Fruit fly (Drosophila melanogaster) whole organism, embryonic: Measurements from ENCODE around the gene Ilp6.

Experiments
- ATbp ChIP-seq: fragments of 200-800 bp; sonication (Bioruptor generic); optimal IDR thresholded peaks from 2 replicates; lab custom pipeline; 2017; ENCODE audit warnings: missing biosample characterization, mild to moderate bottlenecking, missing genetic modification characterization, missing genetic modification reagents
- Antp ChIP-seq: fragments of 200-800 bp; sonication (Bioruptor generic); optimal IDR thresholded peaks from 3 replicates; lab custom pipeline; 2016; ENCODE audit warnings: missing biosample characterization, missing genetic modification characterization
- CG1024 ChIP-seq: fragments of 200-800 bp; sonication (Bioruptor generic); IDR thresholded peaks from 2 replicates; pipeline ENCODE4 v1.3.6; 2022; ENCODE audit warnings: missing biosample characterization, missing genetic modification characterization
- CG10274 ChIP-seq: fragments of 200-800 bp; sonication (Bioruptor generic); optimal IDR thresholded peaks from 3 replicates; lab custom pipeline; 2017; ENCODE audit warnings: missing biosample characterization, mild to moderate bottlenecking, missing genetic modification characterization
- CG10959 ChIP-seq: fragments of 200-800 bp; sonication (Bioruptor generic); IDR thresholded peaks from 2 replicates; pipeline ENCODE4 v1.3.6; 2022; ENCODE audit warnings: missing biosample characterization, missing genetic modification characterization
- CG11504 ChIP-seq: fragments of 200-800 bp; sonication (Bioruptor generic); optimal IDR thresholded peaks from 3 replicates; lab custom pipeline; 2019; ENCODE audit warnings: missing biosample characterization, mild to moderate bottlenecking, missing genetic modification characterization, moderate library complexity
- CG12769 ChIP-seq: fragments of 200-800 bp; sonication (Bioruptor generic); optimal IDR thresholded peaks from 2 replicates; lab custom pipeline; 2019; ENCODE audit warnings: missing biosample characterization, mild to moderate bottlenecking, missing genetic modification characterization, moderate library complexity
- CG13424 ChIP-seq: fragments of 200-800 bp; sonication (Bioruptor generic); optimal IDR thresholded peaks from 2 replicates; lab custom pipeline; 2019; ENCODE audit warnings: missing biosample characterization, mild to moderate bottlenecking, missing genetic modification characterization, moderate library complexity
- CG16815 ChIP-seq: fragments of 200-800 bp; sonication (Bioruptor generic); optimal IDR thresholded peaks from 3 replicates; lab custom pipeline; 2017; ENCODE audit warnings: missing biosample characterization, mild to moderate bottlenecking, missing genetic modification characterization
- CG17186 ChIP-seq: fragments of 200-800 bp; sonication (Bioruptor generic); optimal IDR thresholded peaks from 3 replicates; lab custom pipeline; 2017; ENCODE audit warnings: missing biosample characterization, missing genetic modification reagents, missing genetic modification characterization
- CG2116 ChIP-seq: fragments of 200-800 bp; sonication (Bioruptor generic); optimal IDR thresholded peaks from 3 replicates; lab custom pipeline; 2018; ENCODE audit warnings: missing biosample characterization, mild to moderate bottlenecking, missing genetic modification characterization
- CG2712 ChIP-seq: fragments of 200-800 bp; optimal IDR thresholded peaks from 3 replicates; lab custom pipeline; 2019; ENCODE audit warnings: missing biosample characterization, mild to moderate bottlenecking, missing genetic modification characterization, moderate library complexity
- CG30403 ChIP-seq: fragments of 200-800 bp; sonication (Bioruptor generic); optimal IDR thresholded peaks from 3 replicates; lab custom pipeline; 2016; ENCODE audit warnings: missing biosample characterization, missing genetic modification characterization
- CG3281 ChIP-seq: fragments of 200-800 bp; sonication (Bioruptor generic); optimal IDR thresholded peaks from 3 replicates; lab custom pipeline; 2017; ENCODE audit warnings: missing biosample characterization, mild to moderate bottlenecking, missing genetic modification characterization
- CG3838 ChIP-seq: fragments of 200-800 bp; sonication (Bioruptor generic); optimal IDR thresholded peaks from 3 replicates; lab custom pipeline; 2016; ENCODE audit warnings: missing biosample characterization, missing genetic modification characterization
- CG4282 ChIP-seq: fragments of 200-800 bp; sonication (Bioruptor generic); optimal IDR thresholded peaks from 2 replicates; lab custom pipeline; 2016; ENCODE audit warnings: missing biosample characterization, missing genetic modification characterization
- CG6765 ChIP-seq: fragments of 200-800 bp; sonication (Bioruptor generic); optimal IDR thresholded peaks from 3 replicates; lab custom pipeline; 2017; ENCODE audit warnings: missing biosample characterization, mild to moderate bottlenecking, missing genetic modification characterization
- CG7271 ChIP-seq: fragments of 200-800 bp; sonication (Bioruptor generic); optimal IDR thresholded peaks from 2 replicates; lab custom pipeline; 2018; ENCODE audit warnings: missing biosample characterization, mild to moderate bottlenecking, missing genetic modification characterization, moderate library complexity
- CG7963 ChIP-seq: fragments of 200-800 bp; sonication (Bioruptor generic); IDR thresholded peaks from 3 replicates; pipeline ENCODE4 v1.3.6; 2022; ENCODE audit warnings: missing biosample characterization, missing genetic modification characterization; ENCODE audit not compliant: partially characterized antibody
- CG8359 ChIP-seq: fragments of 200-800 bp; sonication (Bioruptor generic); optimal IDR thresholded peaks from 2 replicates; lab custom pipeline; 2017; ENCODE audit warnings: missing biosample characterization, mild to moderate bottlenecking, missing genetic modification characterization, borderline replicate concordance
- Gug ChIP-seq: fragments of 200-800 bp; sonication (Bioruptor generic); IDR thresholded peaks from 4 replicates; pipeline ENCODE4 v1.3.6; 2022; ENCODE audit warnings: missing biosample characterization, missing genetic modification characterization
- Hr51 ChIP-seq, 2 experiments: fragments of 200-800 bp; sonication (Bioruptor generic); optimal IDR thresholded peaks; 2 replicates in 1 of 2; 3 replicates in 1 of 2; lab custom pipeline; 2016 to 2018; ENCODE audit warnings: missing biosample characterization in 2 of 2, missing genetic modification characterization in 2 of 2, mild to moderate bottlenecking in 1 of 2, moderate library complexity in 1 of 2
- Hsf ChIP-seq: fragments of 200-800 bp; sonication (Bioruptor generic); optimal IDR thresholded peaks from 3 replicates; lab custom pipeline; 2016; ENCODE audit warnings: missing biosample characterization, missing genetic modification characterization
- Kr ChIP-seq: fragments of 200-800 bp; sonication (Bioruptor generic); optimal IDR thresholded peaks from 2 replicates; lab custom pipeline; 2017; ENCODE audit warnings: missing biosample characterization, mild to moderate bottlenecking, missing genetic modification characterization
- MBD-R2 ChIP-seq: fragments of 200-800 bp; sonication (Bioruptor generic); IDR thresholded peaks from 2 replicates; pipeline ENCODE4 v1.3.6; 2022; ENCODE audit warnings: missing biosample characterization, missing genetic modification characterization
- Oli ChIP-seq: fragments of 200-800 bp; sonication (Bioruptor generic); optimal IDR thresholded peaks from 2 replicates; lab custom pipeline; 2018; ENCODE audit warnings: missing biosample characterization, mild to moderate bottlenecking, missing genetic modification characterization, moderate library complexity
- Rfx ChIP-seq: fragments of 200-800 bp; sonication (Bioruptor generic); IDR thresholded peaks from 2 replicates; pipeline ENCODE4 v1.3.6; 2022; ENCODE audit warnings: missing biosample characterization, missing genetic modification characterization
- Sry-β ChIP-seq: fragments of 200-800 bp; sonication (Bioruptor generic); optimal IDR thresholded peaks from 2 replicates; lab custom pipeline; 2018; ENCODE audit warnings: missing biosample characterization, mild to moderate bottlenecking, missing genetic modification characterization, moderate library complexity
- Stat92E ChIP-seq, 3 experiments: fragments of >200 bp in 2 of 3; fragments of 200-800 bp in 1 of 3; sonication (Bioruptor generic) in 1 of 3; optimal IDR thresholded peaks; 2 replicates each; lab custom pipeline; 2017 to 2019; ENCODE audit warnings: missing biosample characterization in 3 of 3, missing genetic modification characterization in 3 of 3, mild to moderate bottlenecking in 1 of 3, moderate library complexity in 1 of 3
- TFAM ChIP-seq: fragments of 200-800 bp; sonication (Bioruptor generic); optimal IDR thresholded peaks from 2 replicates; lab custom pipeline; 2017; ENCODE audit warnings: missing biosample characterization, missing genetic modification characterization, inconsistent platforms
- Usf ChIP-seq: fragments of 200-800 bp; sonication (Bioruptor generic); optimal IDR thresholded peaks from 2 replicates; lab custom pipeline; 2017; ENCODE audit warnings: missing genotype, missing biosample characterization, missing genetic modification characterization
- YL-1 ChIP-seq: fragments of 200-800 bp; sonication (Bioruptor generic); optimal IDR thresholded peaks from 3 replicates; lab custom pipeline; 2017; ENCODE audit warnings: missing biosample characterization, mild to moderate bottlenecking, missing genetic modification characterization
- hkb ChIP-seq, 2 experiments: fragments of 200-800 bp in 1 of 2; fragments of >200 bp in 1 of 2; sonication (Bioruptor generic) in 1 of 2; IDR thresholded peaks in 1 of 2; optimal IDR thresholded peaks in 1 of 2; 2 replicates each; pipeline versions ENCODE4 v1.3.6 to Lab custom; 2017 to 2022; ENCODE audit warnings: missing biosample characterization in 1 of 2, missing genetic modification characterization in 1 of 2
- ind ChIP-seq: fragments of 200-800 bp; sonication (Bioruptor generic); optimal IDR thresholded peaks from 3 replicates; lab custom pipeline; 2016; ENCODE audit warnings: missing biosample characterization, missing genetic modification characterization
- luna ChIP-seq: fragments of 200-800 bp; sonication (Bioruptor generic); optimal IDR thresholded peaks from 2 replicates; lab custom pipeline; 2016; ENCODE audit warnings: missing biosample characterization, missing genetic modification characterization
- pan ChIP-seq, 4 experiments: fragments of >200 bp in 3 of 4; fragments of 200-800 bp in 1 of 4; sonication (Bioruptor generic) in 1 of 4; optimal IDR thresholded peaks in 3 of 4; IDR thresholded peaks in 1 of 4; 2 replicates each; pipeline versions ENCODE4 v1.3.6 to Lab custom; 2017 to 2022; ENCODE audit warnings: missing biosample characterization in 2 of 4, missing genetic modification characterization in 2 of 4, mixed read lengths in 1 of 4
- prd ChIP-seq, 3 experiments: fragments of >200 bp in 2 of 3; fragments of 200-800 bp in 1 of 3; sonication (Bioruptor generic) in 1 of 3; optimal IDR thresholded peaks in 2 of 3; IDR thresholded peaks in 1 of 3; 2 replicates in 2 of 3; 3 replicates in 1 of 3; pipeline versions ENCODE4 v1.3.6 to Lab custom; 2017 to 2022; ENCODE audit warnings: missing biosample characterization in 1 of 3, missing genetic modification characterization in 1 of 3
- psq ChIP-seq: fragments of 200-800 bp; sonication (Bioruptor generic); optimal IDR thresholded peaks from 2 replicates; lab custom pipeline; 2017; ENCODE audit warnings: missing biosample characterization, missing genetic modification characterization
- salm ChIP-seq: fragments of 200-800 bp; sonication (Bioruptor generic); optimal IDR thresholded peaks from 2 replicates; lab custom pipeline; 2018; ENCODE audit warnings: missing biosample characterization, mild to moderate bottlenecking, missing genetic modification characterization
- sd ChIP-seq: fragments of 200-800 bp; sonication (Bioruptor generic); optimal IDR thresholded peaks from 3 replicates; lab custom pipeline; 2018; ENCODE audit warnings: missing biosample characterization, mild to moderate bottlenecking, missing genetic modification characterization, moderate library complexity
- sima ChIP-seq: fragments of 200-800 bp; sonication (Bioruptor generic); optimal IDR thresholded peaks from 2 replicates; lab custom pipeline; 2016; ENCODE audit warnings: missing biosample characterization, missing genetic modification characterization
- tna ChIP-seq: fragments of 200-800 bp; sonication (Bioruptor generic); IDR thresholded peaks from 2 replicates; pipeline ENCODE4 v1.3.6; 2022; ENCODE audit warnings: missing biosample characterization, missing genetic modification characterization; ENCODE audit not compliant: partially characterized antibody
- twi ChIP-seq: fragments of 200-800 bp; optimal IDR thresholded peaks from 2 replicates; lab custom pipeline; 2019; ENCODE audit warnings: missing biosample characterization, mild to moderate bottlenecking, missing genetic modification characterization, moderate library complexity
- tx ChIP-seq: fragments of 200-800 bp; sonication (Bioruptor generic); optimal IDR thresholded peaks from 2 replicates; lab custom pipeline; 2016; ENCODE audit warnings: missing biosample characterization, missing genetic modification characterization
- wor ChIP-seq: fragments of 200-800 bp; sonication (Bioruptor generic); IDR thresholded peaks from 2 replicates; pipeline ENCODE4 v1.3.6; 2022; ENCODE audit warnings: missing biosample characterization, missing genetic modification characterization
- zfh1 ChIP-seq: fragments of 200-800 bp; sonication (Bioruptor generic); IDR thresholded peaks from 3 replicates; pipeline ENCODE4 v1.3.6; 2022; ENCODE audit warnings: missing biosample characterization, missing genetic modification characterization

The Ilp6 gene

dm6 chrX:2296230-2297044 is 38.0 kb downstream of the Ilp6 start (continued):
- no peak for TF ChIP-seq tna (GFP tag; lab: Robert Waterston, UW)
- TF ChIP-seq CG16815 (GFP tag; lab: Kevin White, UChicago): peak; percentile 96
- peak; percentile 77 for TF ChIP-seq YL-1
- TF ChIP-seq Antp (GFP tag; lab: Kevin White, UChicago): peak; percentile 96
- TF ChIP-seq CG8359 (GFP tag; lab: Kevin White, UChicago): peak; percentile 88
- peak; percentile 77; the same call in 1 of the 2 replicates for TF ChIP-seq Rfx
- TF ChIP-seq Hr51 (GFP tag; optimal IDR thresholded peaks at IDR 0.05; lab: Kevin White, UChicago): peak; percentile 88 to 95
- TF ChIP-seq CG7271 (tag; lab: Kevin White, UChicago): no peak
- TF ChIP-seq pan (optimal IDR thresholded peaks at IDR 0.05; lab: Kevin White, UChicago): no peak
- peak in 1 of 2 experiments; percentile 64 for TF ChIP-seq pan (GFP tag; optimal IDR thresholded peaks at IDR 0.05 in 1 of 2, IDR thresholded peaks at IDR 0.05 in 1 of 2)
- peak; percentile 94 for TF ChIP-seq Hsf
- no peak for TF ChIP-seq CG7963 (GFP tag; lab: Robert Waterston, UW)
- TF ChIP-seq CG4282 (GFP tag; lab: Kevin White, UChicago): peak; percentile 83
- TF ChIP-seq ATbp: peak; percentile 90
- TF ChIP-seq CG12769 (tag; lab: Kevin White, UChicago): peak; percentile 87
- TF ChIP-seq zfh1: peak; percentile 74; the same call in 2 of the 3 replicates
- peak; percentile 84 for TF ChIP-seq CG17186 (GFP tag; lab: Kevin White, UChicago)
- peak in 1 of 3 experiments; percentile 82 for TF ChIP-seq Stat92E (GFP tag; optimal IDR thresholded peaks at IDR 0.05; lab: Kevin White, UChicago)
- TF ChIP-seq CG13424 (tag; lab: Kevin White, UChicago): peak; percentile 94
- TF ChIP-seq CG2712: peak; percentile 94
- peak; percentile 94 for TF ChIP-seq Usf
- TF ChIP-seq luna (GFP tag; lab: Kevin White, UChicago): peak; percentile 84
- TF ChIP-seq sima: peak; percentile 78
- peak; percentile 68 for TF ChIP-seq CG2116 (GFP tag; lab: Kevin White, UChicago)
- TF ChIP-seq CG30403 (GFP tag; lab: Kevin White, UChicago): peak; percentile 95
- TF ChIP-seq twi: peak; percentile 88
- peak; percentile 97 for TF ChIP-seq Oli (tag; lab: Kevin White, UChicago)
- TF ChIP-seq sd (tag; lab: Kevin White, UChicago): peak; percentile 81
- peak; percentile 95 for TF ChIP-seq CG11504 (tag; lab: Kevin White, UChicago)
- TF ChIP-seq CG1024 (GFP tag; lab: Robert Waterston, UW): no peak
- TF ChIP-seq hkb (optimal IDR thresholded peaks at IDR 0.05; lab: Kevin White, UChicago): no peak
- TF ChIP-seq hkb (GFP tag; IDR thresholded peaks at IDR 0.05; lab: Robert Waterston, UW): peak; percentile 87
- TF ChIP-seq ind (GFP tag; lab: Kevin White, UChicago): peak; percentile 93
- peak; percentile 88 for TF ChIP-seq CG10274 (GFP tag; lab: Kevin White, UChicago)
- TF ChIP-seq Sry-β (GFP tag; lab: Kevin White, UChicago): peak; percentile 63
- no peak for TF ChIP-seq Kr
- TF ChIP-seq CG3281 (GFP tag; lab: Kevin White, UChicago): peak; percentile 93
- TF ChIP-seq salm (tag; lab: Kevin White, UChicago): peak; percentile 83
- TF ChIP-seq Gug (GFP tag; lab: Robert Waterston, UW): peak; percentile 76
- TF ChIP-seq prd (optimal IDR thresholded peaks at IDR 0.05; lab: Kevin White, UChicago): no peak
- peak; percentile 86 for TF ChIP-seq prd (GFP tag; IDR thresholded peaks at IDR 0.05; lab: Robert Waterston, UW)
- peak; percentile 81 for TF ChIP-seq TFAM (GFP tag; lab: Kevin White, UChicago)
- TF ChIP-seq CG3838 (GFP tag; lab: Kevin White, UChicago): peak; percentile 80
- TF ChIP-seq wor (GFP tag; lab: Robert Waterston, UW): peak; percentile 82
- TF ChIP-seq psq: peak; percentile 51
- TF ChIP-seq MBD-R2 (GFP tag; lab: Robert Waterston, UW): 0 out of 2 replicates have a peak, but pooled peaks have one; percentile 43
- TF ChIP-seq CG6765 (GFP tag; lab: Kevin White, UChicago): peak; percentile 82
- peak; percentile 62 for TF ChIP-seq CG10959 (GFP tag; lab: Robert Waterston, UW)
- peak; percentile 94 for TF ChIP-seq tx (GFP tag; lab: Kevin White, UChicago)
